Fruit fly (Drosophila melanogaster): ENCODE data around the gene kud.

DNA sequence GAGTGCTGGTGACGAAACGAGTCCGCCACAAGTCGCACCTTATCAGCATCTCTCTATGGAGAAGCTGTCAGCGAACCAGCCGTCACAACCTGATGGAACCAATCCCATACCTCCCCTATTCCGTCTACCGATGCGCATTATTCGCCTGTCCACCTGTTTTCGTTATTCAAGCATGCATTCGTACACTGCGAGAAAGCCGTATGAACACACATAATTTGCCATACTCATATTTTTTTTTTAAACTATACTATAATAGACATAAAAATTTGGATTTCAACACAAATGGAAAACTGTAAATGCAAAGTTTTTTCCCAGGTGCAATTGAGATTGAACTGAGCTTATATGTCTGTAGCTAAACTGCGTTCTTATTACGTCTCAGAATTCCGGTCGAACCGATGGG lies 48.2 kb downstream of the kud start:
- TF ChIP-seq CG8119 (GFP tag; IDR thresholded peaks at IDR 0.05) (peak; percentile 78), Hr39 (GFP tag; optimal IDR thresholded peaks at IDR 0.05) (peak; percentile 73), Ets96B (tag; optimal IDR thresholded peaks at IDR 0.05) (no peak), CG3919 (GFP tag; optimal IDR thresholded peaks at IDR 0.05) (no peak), CG34406 (GFP tag; optimal IDR thresholded peaks at IDR 0.05) (peak; percentile 77), Eip78C (GFP tag) (no peak), topi (GFP tag; optimal IDR thresholded peaks at IDR 0.05) (no peak), Blimp-1 (GFP tag; optimal IDR thresholded peaks at IDR 0.05) (peak; percentile 16), fd59A (GFP tag; optimal IDR thresholded peaks at IDR 0.05) (peak; percentile 17)
